Worm (Caenorhabditis elegans) whole organism, midembryonic: ENCODE results near the gene bpl-1.

Source experiments
- T22C8.4 ChIP-seq: fragments of 200-800 bp; sonication (Bioruptor generic); IDR thresholded peaks from 2 replicates; pipeline ENCODE4 v1.3.6; 2022; ENCODE audit warnings: missing genetic modification characterization, missing compliant biosample characterization
- ztf-23 ChIP-seq: fragments of 200-800 bp; sonication (Bioruptor generic); IDR thresholded peaks from 2 replicates; pipeline ENCODE4 v1.3.6; 2022; ENCODE audit warnings: missing genetic modification reagents, missing genetic modification characterization, missing compliant biosample characterization

DNA sequence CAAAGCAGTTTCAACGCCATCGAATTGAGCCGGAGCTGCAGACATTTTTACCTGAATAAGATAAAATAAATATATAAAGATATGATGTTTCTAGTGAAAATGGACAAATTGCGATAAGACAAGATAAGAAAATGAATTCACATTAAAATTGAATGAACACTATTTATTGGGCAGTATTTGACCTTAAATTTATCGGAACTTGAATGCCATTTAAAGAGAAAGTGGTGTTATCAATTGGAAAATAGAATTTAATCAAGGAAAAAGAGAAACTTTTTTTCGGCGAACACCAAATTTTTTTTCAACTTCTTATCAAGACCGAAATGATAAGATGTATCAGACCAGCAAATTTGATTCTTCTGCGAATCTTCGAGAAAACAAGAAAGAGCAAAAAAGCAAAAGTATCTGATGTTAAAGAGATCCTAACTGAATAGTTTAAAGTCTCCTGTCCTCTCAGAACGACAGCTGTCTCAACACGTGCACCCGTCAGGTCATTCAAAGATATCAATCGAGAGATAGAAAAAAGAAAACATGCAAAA, 16.1 kb downstream of the bpl-1 start, which contains the start of gene upb-1:
- TF ChIP-seq T22C8.4 (GFP tag; lab: Robert Waterston, UW): no peak
- TF ChIP-seq ztf-23 (GFP tag; lab: Robert Waterston, UW): no peak
